Fruit fly (Drosophila melanogaster) whole organism, wandering third instar larva: ENCODE data around the gene Blm.

Experiments
- Dif ChIP-seq: fragments of 200-275, 200-300 bp; sonication (Bioruptor generic); optimal IDR thresholded peaks from 2 replicates; lab custom pipeline; 2018; ENCODE audit warnings: missing biosample characterization, missing genetic modification characterization; ENCODE audit not compliant: partially characterized antibody
- GATAd ChIP-seq: sonication (Bioruptor generic); optimal IDR thresholded peaks from 2 replicates; lab custom pipeline; 2016; ENCODE audit warnings: missing biosample characterization, missing genetic modification characterization
- jim ChIP-seq: fragments of 175-275, 200-325 bp; sonication (Bioruptor generic); optimal IDR thresholded peaks from 2 replicates; lab custom pipeline; 2016; ENCODE audit warnings: missing biosample characterization, mild to moderate bottlenecking, missing genetic modification characterization
- usp ChIP-seq: fragments of >200 bp; optimal IDR thresholded peaks from 2 replicates; lab custom pipeline; 2017; ENCODE audit warnings: missing biosample characterization, missing genetic modification characterization

- TF ChIP-seq GATAd (no peak), Dif (GFP tag; lab: Kevin White, UChicago) (no peak), jim (GFP tag; lab: Kevin White, UChicago) (no peak), usp (GFP tag; lab: Kevin White, UChicago) (no peak)
Observed at dm6 chr3R:11694311-11695305, 47.0 kb downstream of the Blm start, which contains the start of gene Fer3.
